Fruit fly (Drosophila melanogaster): ENCODE results near the gene CG9917.

The CG9917 gene

dm6 chrX:16278783-16279182 is 44.2 kb downstream of the CG9917 start (continued):
- TF ChIP-seq zfh1 (GFP tag; IDR thresholded peaks at IDR 0.05) (peak; percentile 84), stwl (tag; optimal IDR thresholded peaks at IDR 0.05) (peak; percentile 12), CG1832 (GFP tag; optimal IDR thresholded peaks at IDR 0.05) (no peak), so (GFP tag; IDR thresholded peaks at IDR 0.05) (peak; percentile 88), CG7839 (tag; optimal IDR thresholded peaks at IDR 0.05) (peak; percentile 88), CG3847 (GFP tag; IDR thresholded peaks at IDR 0.05) (peak; percentile 66), CG14965 (GFP tag; optimal IDR thresholded peaks at IDR 0.05; ENCODE audit: borderline replicate concordance) (no peak), croc (GFP tag; conservative IDR thresholded peaks at IDR 0.05) (peak; percentile 67), CG4328 (GFP tag; optimal IDR thresholded peaks at IDR 0.05) (peak; percentile 91), ATbp (GFP tag; optimal IDR thresholded peaks at IDR 0.05) (peak; percentile 90), gt (GFP tag; IDR thresholded peaks at IDR 0.05) (peak; percentile 34; the same call in 1 of the 2 replicates), CG8388 (GFP tag; optimal IDR thresholded peaks at IDR 0.05) (peak; percentile 88), Sry-β (GFP tag; optimal IDR thresholded peaks at IDR 0.05) (peak; percentile 32), Jarid2 (GFP tag; optimal IDR thresholded peaks at IDR 0.05) (peak; percentile 22), twi (tag; optimal IDR thresholded peaks at IDR 0.05) (peak; percentile 74), vfl (GFP tag; optimal IDR thresholded peaks at IDR 0.05) (no peak), dati (GFP tag; IDR thresholded peaks at IDR 0.05) (peak; percentile 67), gcm2 (GFP tag; optimal IDR thresholded peaks at IDR 0.05) (no peak), abd-A (tag; optimal IDR thresholded peaks at IDR 0.05) (no peak), CG11093 (GFP tag; IDR thresholded peaks at IDR 0.05) (peak; percentile 59; the same call in 2 of the 3 replicates), prd (optimal IDR thresholded peaks at IDR 0.05) (no peak), prd (GFP tag; IDR thresholded peaks at IDR 0.05) (peak; percentile 86), HLH4C (GFP tag; IDR thresholded peaks at IDR 0.05; ENCODE audit: partially characterized antibody) (no peak), CG42726 (GFP tag; IDR thresholded peaks at IDR 0.05; ENCODE audit: partially characterized antibody) (no peak), caup (GFP tag; optimal IDR thresholded peaks at IDR 0.05; ENCODE audit: severe bottlenecking) (peak; percentile 87), CG4360 (GFP tag; IDR thresholded peaks at IDR 0.05) (peak; percentile 60), ttk (GFP tag; IDR thresholded peaks at IDR 0.05) (peak; percentile 69), CG2678 (tag; optimal IDR thresholded peaks at IDR 0.05) (peak; percentile 89), sqz (GFP tag; optimal IDR thresholded peaks at IDR 0.05) (peak; percentile 77), zen2 (GFP tag; IDR thresholded peaks at IDR 0.05; ENCODE audit: partially characterized antibody) (no peak), CG8765 (GFP tag; IDR thresholded peaks at IDR 0.05) (peak; percentile 79), CG10321 (GFP tag; IDR thresholded peaks at IDR 0.05) (0 out of 2 replicates have a peak, but pooled peaks have one; percentile 47), sob (GFP tag; IDR thresholded peaks at IDR 0.05) (peak; percentile 59; the same call in 1 of the 2 replicates), Dad (GFP tag; optimal IDR thresholded peaks at IDR 0.05) (peak; percentile 5), sim (GFP tag; IDR thresholded peaks at IDR 0.05) (peak; percentile 87), scrt (GFP tag; optimal IDR thresholded peaks at IDR 0.05) (peak; percentile 77), CG13123 (GFP tag; optimal IDR thresholded peaks at IDR 0.05) (no peak), schlank (tag; optimal IDR thresholded peaks at IDR 0.05) (peak; percentile 46), Rfx (GFP tag; IDR thresholded peaks at IDR 0.05) (peak; percentile 84), amos (GFP tag; IDR thresholded peaks at IDR 0.05; ENCODE audit: partially characterized antibody) (no peak), BtbVII (GFP tag; optimal IDR thresholded peaks at IDR 0.05) (peak; percentile 73), CG9437 (GFP tag; optimal IDR thresholded peaks at IDR 0.05) (peak; percentile 27), sug (tag; optimal IDR thresholded peaks at IDR 0.05) (peak; percentile 57), CG17328 (GFP tag; IDR thresholded peaks at IDR 0.05) (peak; percentile 81), esg (GFP tag; conservative IDR thresholded peaks at IDR 0.05) (peak; percentile 66), CG8359 (GFP tag; optimal IDR thresholded peaks at IDR 0.05; ENCODE audit: borderline replicate concordance) (peak; percentile 75), ato (GFP tag; IDR thresholded peaks at IDR 0.05; ENCODE audit: partially characterized antibody) (no peak), CG1792 (GFP tag; optimal IDR thresholded peaks at IDR 0.05) (no peak), CG31224 (GFP tag; IDR thresholded peaks at IDR 0.05) (peak; percentile 60; the same call in 1 of the 2 replicates), sna (GFP tag; IDR thresholded peaks at IDR 0.05; ENCODE audit: partially characterized antibody) (no peak)
